Fruit fly (Drosophila melanogaster): ENCODE results near the gene tomb.

DNA sequence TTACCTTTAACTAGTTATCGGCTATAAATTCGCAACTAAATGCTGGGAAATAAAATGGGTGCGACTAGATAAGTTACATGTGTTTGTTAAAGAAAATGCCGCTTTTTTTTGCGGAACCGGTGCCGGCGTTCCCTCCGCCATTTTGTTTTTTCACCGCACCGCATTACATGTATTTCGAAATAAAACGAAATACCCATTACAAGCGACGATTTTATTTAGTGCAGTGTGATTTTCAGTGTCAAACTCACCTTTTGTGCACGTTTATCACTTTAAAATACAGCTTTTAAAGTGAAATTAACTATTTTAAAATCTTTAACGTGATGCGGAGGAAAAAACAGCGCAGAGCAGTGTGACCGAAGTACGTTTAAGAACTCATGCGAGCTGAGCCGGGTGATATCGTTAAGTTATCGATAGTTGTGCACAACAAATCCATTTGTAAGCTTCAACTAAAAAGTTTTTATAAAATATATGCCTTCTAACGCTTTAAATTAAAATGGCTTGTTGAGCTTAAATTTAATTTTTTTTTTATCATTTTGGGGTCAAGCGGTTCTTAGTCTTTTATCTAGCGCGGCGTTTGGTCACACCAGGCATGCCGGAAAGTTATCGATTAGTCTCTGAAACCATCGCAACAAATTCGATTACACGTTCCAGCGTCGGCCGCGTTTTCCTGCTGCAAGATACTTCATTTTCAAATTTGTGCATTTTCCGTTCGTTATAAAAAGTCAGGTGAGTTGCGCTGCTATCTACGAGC lies 5.6 kb upstream of the tomb start, which contains the start of the genes Hel25E and Lam:
- TF ChIP-seq rn (GFP tag; IDR thresholded peaks at IDR 0.05), result no peak
- TF ChIP-seq Ets98B (GFP tag; IDR thresholded peaks at IDR 0.05), result no peak
- TF ChIP-seq CG9948 (tag; optimal IDR thresholded peaks at IDR 0.05), result no peak
- TF ChIP-seq CG14655 (GFP tag; optimal IDR thresholded peaks at IDR 0.05), result no peak
- TF ChIP-seq CG4496 (GFP tag; IDR thresholded peaks at IDR 0.05), result no peak
- no peak for TF ChIP-seq Pif1B (GFP tag; optimal IDR thresholded peaks at IDR 0.05)
- TF ChIP-seq CG8159 (tag; optimal IDR thresholded peaks at IDR 0.05), result no peak
- no peak for TF ChIP-seq CG8301 (tag; optimal IDR thresholded peaks at IDR 0.05)
